Worm (Caenorhabditis elegans): ENCODE results near the gene srg-38.
A peak's percentile ranks its signal among the peaks of the same experiment; 100 is the strongest.

The srg-38 gene

DNA sequence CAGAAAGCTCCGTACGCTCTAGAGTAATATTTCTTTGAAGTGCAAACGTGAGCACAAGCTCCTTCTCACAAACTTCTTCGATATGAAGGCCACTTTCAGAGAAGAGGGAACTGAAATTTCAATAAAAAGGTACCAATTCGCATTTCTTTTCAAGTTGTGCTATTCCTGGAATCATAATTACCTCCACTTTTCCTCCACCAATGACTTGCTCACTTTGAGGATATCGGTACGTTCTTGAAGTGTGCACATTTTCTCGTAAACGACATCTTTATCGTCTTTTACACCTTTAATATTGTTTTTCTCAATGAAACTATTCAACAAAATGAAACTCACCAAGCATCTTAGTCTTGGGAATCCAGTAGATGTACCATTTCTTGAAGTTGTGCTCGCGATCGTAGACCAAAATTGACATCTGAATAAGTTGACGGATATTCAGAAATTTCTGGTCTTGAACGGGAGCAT is 36.1 kb downstream of the srg-38 start, which contains the start of gene scb-1:
Gene scb-1, minus strand, starts transcription at position 412 of the 462 bp plus-strand sequence.
- TF ChIP-seq ama-1 (optimal IDR thresholded peaks at IDR 0.05) = peak; percentile 54
- no peak for TF ChIP-seq ZK546.5 (tag; optimal IDR thresholded peaks at IDR 0.05)

DNA sequence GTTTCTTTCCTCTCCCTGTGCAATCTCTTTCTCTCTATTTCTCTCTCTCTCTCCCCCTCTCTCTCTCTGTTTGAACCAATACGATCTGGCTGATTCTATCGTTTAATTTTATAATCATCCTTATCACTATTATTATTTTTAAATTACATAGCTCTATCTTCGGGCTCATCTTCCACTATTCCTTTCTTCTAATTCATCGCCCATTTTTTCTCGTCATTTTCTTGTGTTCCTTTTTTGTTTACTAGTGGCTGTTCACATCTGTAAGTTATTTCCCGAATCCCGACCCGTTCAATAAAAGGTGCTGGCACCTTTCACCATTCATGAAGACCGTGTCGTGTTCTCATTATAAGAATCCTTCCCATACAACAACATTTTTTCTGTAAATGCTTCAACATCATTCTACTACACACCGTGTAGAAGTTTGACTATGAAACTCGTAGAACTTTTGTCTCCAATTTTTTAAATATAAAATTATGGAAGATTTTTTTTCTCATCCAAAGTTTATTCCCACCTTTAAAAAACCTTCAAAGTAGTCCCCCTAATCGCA is 37.2 kb downstream of the srg-38 start:
- no peak for TF ChIP-seq lin-39 (tag; optimal IDR thresholded peaks at IDR 0.05)
- TF ChIP-seq pqm-1 (tag; optimal IDR thresholded peaks at IDR 0.05) = no peak
- TF ChIP-seq aly-2 (tag; optimal IDR thresholded peaks at IDR 0.05) = no peak
- no peak for TF ChIP-seq lin-15B (tag; optimal IDR thresholded peaks at IDR 0.05)
- TF ChIP-seq nhr-77 (tag; optimal IDR thresholded peaks at IDR 0.05) = no peak
- TF ChIP-seq nhr-28 (tag; optimal IDR thresholded peaks at IDR 0.05) = no peak
- no peak for TF ChIP-seq lsy-12 (tag; optimal IDR thresholded peaks at IDR 0.05)
- no peak for TF ChIP-seq fkh-2 (tag; optimal IDR thresholded peaks at IDR 0.05)
- TF ChIP-seq nhr-25 (tag; optimal IDR thresholded peaks at IDR 0.05) = no peak
- TF ChIP-seq elt-3 (tag; optimal IDR thresholded peaks at IDR 0.05) = no peak
- no peak for TF ChIP-seq mml-1 (tag; optimal IDR thresholded peaks at IDR 0.05)
- no peak for TF ChIP-seq ztf-11 (tag; optimal IDR thresholded peaks at IDR 0.05)
- TF ChIP-seq nhr-43 (tag; optimal IDR thresholded peaks at IDR 0.05; ENCODE audit: poor library complexity, severe bottlenecking) = peak; percentile 60
- TF ChIP-seq ama-1 (optimal IDR thresholded peaks at IDR 0.05) = peak; percentile 17
- no peak for TF ChIP-seq egl-27 (tag; optimal IDR thresholded peaks at IDR 0.05)

DNA sequence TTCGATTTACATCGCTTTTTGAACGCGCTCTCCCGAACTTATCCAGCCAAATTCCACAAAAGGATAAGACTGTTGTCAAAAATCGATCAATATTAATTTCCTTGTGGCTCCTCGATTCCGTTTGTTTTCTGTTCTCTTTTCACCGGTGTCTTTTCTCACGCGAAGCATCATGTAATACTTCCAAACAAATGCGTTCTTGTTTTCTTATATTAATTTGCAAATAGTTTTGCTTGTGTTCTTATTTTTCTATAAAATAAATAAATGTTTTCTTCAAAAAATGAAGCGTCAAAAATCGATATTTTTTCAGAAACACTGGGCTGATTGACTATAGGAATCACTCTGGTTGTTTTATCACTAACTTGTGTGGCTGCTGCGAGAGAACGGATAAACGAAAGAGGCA is 41.8 kb downstream of the srg-38 start, which contains the start of gene math-33:
Gene math-33, plus strand, starts transcription at position 301 of the 400 bp plus-strand sequence.
- TF ChIP-seq nhr-237 (tag; optimal IDR thresholded peaks at IDR 0.05) = no peak
- TF ChIP-seq zag-1 (tag; optimal IDR thresholded peaks at IDR 0.05) = no peak
- no peak for TF ChIP-seq nfya-1 (tag; optimal IDR thresholded peaks at IDR 0.05; ENCODE audit: insufficient read depth)
- no peak for TF ChIP-seq pha-4 (tag; optimal IDR thresholded peaks at IDR 0.05)
- no peak for TF ChIP-seq fkh-10 (GFP tag; optimal IDR thresholded peaks at IDR 0.05)

DNA sequence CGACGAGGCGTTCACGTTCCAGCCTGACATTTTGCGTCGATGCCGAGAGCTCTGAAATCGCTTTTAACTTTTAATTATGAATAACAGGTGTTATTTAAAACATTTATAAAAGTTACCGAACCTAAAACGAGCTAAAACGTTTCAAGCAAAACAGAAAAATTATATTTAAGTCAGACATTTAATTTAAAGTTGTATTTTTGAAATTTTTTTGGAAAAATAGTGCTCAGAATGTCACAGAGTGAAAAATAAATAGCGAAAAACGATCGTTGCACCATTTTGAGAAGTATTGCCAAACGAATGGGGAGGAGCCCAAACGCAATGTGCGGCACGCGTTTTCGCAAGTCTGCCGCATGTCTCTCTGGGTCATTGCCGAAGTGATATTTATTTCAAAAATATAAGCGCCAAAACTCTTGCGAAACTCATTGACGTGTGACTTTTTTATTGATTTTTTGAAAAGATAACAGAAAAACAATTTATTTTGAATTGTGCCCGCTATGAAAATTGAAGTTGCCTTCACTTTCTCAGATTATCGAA is 42.3 kb downstream of the srg-38 start, which contains the start of gene erfa-3:
Gene erfa-3, minus strand, starts transcription at position 51 of the 534 bp plus-strand sequence.
- TF ChIP-seq nhr-25 (tag; optimal IDR thresholded peaks at IDR 0.05) = peak; percentile 55
- no peak for TF ChIP-seq mml-1 (tag; optimal IDR thresholded peaks at IDR 0.05)
- peak; percentile 76 for TF ChIP-seq pha-4 (tag; optimal IDR thresholded peaks at IDR 0.05)
- no peak for TF ChIP-seq ceh-9 (tag; optimal IDR thresholded peaks at IDR 0.05)
- no peak for TF ChIP-seq aly-2 (tag; optimal IDR thresholded peaks at IDR 0.05)
- no peak for TF ChIP-seq nhr-28 (tag; optimal IDR thresholded peaks at IDR 0.05)
- no peak for TF ChIP-seq sea-2 (GFP tag; optimal IDR thresholded peaks at IDR 0.05)
- no peak for TF ChIP-seq ztf-4 (tag; optimal IDR thresholded peaks at IDR 0.05)
- no peak for TF ChIP-seq nhr-12 (tag; optimal IDR thresholded peaks at IDR 0.05)
- no peak for TF ChIP-seq nhr-67 (tag; optimal IDR thresholded peaks at IDR 0.05)
- no peak for TF ChIP-seq unc-62 (GFP tag; optimal IDR thresholded peaks at IDR 0.05)
- no peak for TF ChIP-seq fkh-10 (GFP tag; optimal IDR thresholded peaks at IDR 0.05)
- TF ChIP-seq tbx-2 (tag; optimal IDR thresholded peaks at IDR 0.05) = peak; percentile 32
- no peak for TF ChIP-seq ceh-16 (tag; optimal IDR thresholded peaks at IDR 0.05)
- TF ChIP-seq egl-5 (tag; optimal IDR thresholded peaks at IDR 0.05) = peak; percentile 68
- TF ChIP-seq nhr-76 (tag; optimal IDR thresholded peaks at IDR 0.05) = no peak
- no peak for TF ChIP-seq fos-1 (tag; optimal IDR thresholded peaks at IDR 0.05)
- TF ChIP-seq ceh-82 (tag; optimal IDR thresholded peaks at IDR 0.05) = no peak
- TF ChIP-seq lsy-12 (tag; optimal IDR thresholded peaks at IDR 0.05) = peak; percentile 12
- TF ChIP-seq daf-12 (tag; optimal IDR thresholded peaks at IDR 0.05) = no peak
- TF ChIP-seq nhr-237 (tag; optimal IDR thresholded peaks at IDR 0.05) = no peak
- TF ChIP-seq snpc-4 (tag; optimal IDR thresholded peaks at IDR 0.05) = peak; percentile 69
- no peak for TF ChIP-seq eor-1 (tag; optimal IDR thresholded peaks at IDR 0.05)
- no peak for TF ChIP-seq zag-1 (tag; optimal IDR thresholded peaks at IDR 0.05)
- no peak for TF ChIP-seq ama-1 (optimal IDR thresholded peaks at IDR 0.05)
- no peak for TF ChIP-seq unc-39 (tag; optimal IDR thresholded peaks at IDR 0.05)
- TF ChIP-seq lin-39 (tag; optimal IDR thresholded peaks at IDR 0.05) = peak; percentile 57
- no peak for TF ChIP-seq elt-1 (tag; optimal IDR thresholded peaks at IDR 0.05)
- no peak for TF ChIP-seq nhr-77 (tag; optimal IDR thresholded peaks at IDR 0.05)
- peak; percentile 19 for TF ChIP-seq jun-1 (tag; optimal IDR thresholded peaks at IDR 0.05)
- TF ChIP-seq nhr-23 (tag; optimal IDR thresholded peaks at IDR 0.05) = peak; percentile 51
- TF ChIP-seq skn-1 (tag; optimal IDR thresholded peaks at IDR 0.05) = peak; percentile 38
- no peak for TF ChIP-seq ztf-11 (tag; optimal IDR thresholded peaks at IDR 0.05)
- peak; percentile 50 for TF ChIP-seq elt-2 (tag; optimal IDR thresholded peaks at IDR 0.05)
- peak; percentile 76 for TF ChIP-seq nhr-43 (tag; optimal IDR thresholded peaks at IDR 0.05; ENCODE audit: poor library complexity, severe bottlenecking)
- TF ChIP-seq ceh-28 (tag; optimal IDR thresholded peaks at IDR 0.05) = peak; percentile 63
- TF ChIP-seq egl-27 (tag; optimal IDR thresholded peaks at IDR 0.05) = no peak
- no peak for TF ChIP-seq R02D3.7 (tag; optimal IDR thresholded peaks at IDR 0.05)
- no peak for TF ChIP-seq fkh-2 (tag; optimal IDR thresholded peaks at IDR 0.05)
- peak; percentile 56 for TF ChIP-seq nfya-1 (tag; optimal IDR thresholded peaks at IDR 0.05; ENCODE audit: insufficient read depth)
